Worm (Caenorhabditis elegans) whole organism, L4/young adult: Measurements from ENCODE around the gene T06E6.15.

Experiments
- dao-5 ChIP-seq: sonication (generic microtip); optimal IDR thresholded peaks from 2 replicates; lab custom pipeline; 2016; ENCODE audit warnings: missing genotype, missing genetic modification characterization, moderate library complexity, missing compliant biosample characterization
- him-1 ChIP-seq: sonication (generic microtip); optimal IDR thresholded peaks from 2 replicates; lab custom pipeline; 2016; ENCODE audit warnings: missing genotype, missing genetic modification reagents, missing genetic modification characterization, missing compliant biosample characterization

ce11 chrV:15448865-15449264 is 49.3 kb upstream of the T06E6.15 start, which contains the start of gene T26H5.14:
- TF ChIP-seq dao-5 (tag; lab: Kevin White, UChicago) (no peak), him-1 (tag; lab: Kevin White, UChicago) (no peak)
